Fruit fly (Drosophila melanogaster) Kc167 (cell line): Measurements from ENCODE around the gene CG31683.

Experiments
- Myc ChIP-seq: fragments of >200 bp; optimal IDR thresholded peaks from 2 replicates; lab custom pipeline; 2017; ENCODE audit warnings: missing external identifiers
- Sin3A ChIP-seq: fragments of >200 bp; optimal IDR thresholded peaks from 2 replicates; lab custom pipeline; 2018; ENCODE audit warnings: missing external identifiers
- h ChIP-seq: fragments of >200 bp; optimal IDR thresholded peaks from 3 replicates; lab custom pipeline; 2018; ENCODE audit warnings: missing external identifiers
- insv ChIP-seq: fragments of >200 bp; optimal IDR thresholded peaks from 3 replicates; lab custom pipeline; 2018; ENCODE audit warnings: missing external identifiers
- psq ChIP-seq: fragments of >200 bp; optimal IDR thresholded peaks from 2 replicates; lab custom pipeline; 2017; ENCODE audit warnings: missing external identifiers
- ttk ChIP-seq: sonication (Bioruptor generic); optimal IDR thresholded peaks from 2 replicates; lab custom pipeline; 2017; ENCODE audit warnings: missing external identifiers

dm6 chr2L:20481139-20481858, 31.5 kb upstream of the CG31683 start:
- TF ChIP-seq psq (lab: Kevin White, UChicago) (no peak), Sin3A (lab: Kevin White, UChicago) (no peak), ttk (lab: Kevin White, UChicago) (no peak), Myc (lab: Kevin White, UChicago) (no peak), insv (lab: Kevin White, UChicago) (no peak), h (lab: Kevin White, UChicago) (no peak)
